Worm (Caenorhabditis elegans) whole organism, L4 larva: Measurements from ENCODE around the gene fbxb-6.

Experiments used
- Y5F2A.4 ChIP-seq: fragments of 200-800 bp; sonication (Bioruptor generic); optimal IDR thresholded peaks from 2 replicates; lab custom pipeline; 2018; ENCODE audit warnings: mild to moderate bottlenecking, missing genetic modification characterization, missing compliant biosample characterization
- dpl-1 ChIP-seq: fragments of 150-350 bp; optimal IDR thresholded peaks from 2 replicates; lab custom pipeline; 2014; ENCODE audit warnings: missing biosample characterization, missing genetic modification reagents, missing genetic modification characterization
- lin-15B ChIP-seq: fragments of 150-350 bp; sonication (generic microtip); optimal IDR thresholded peaks from 3 replicates; lab custom pipeline; 2014; ENCODE audit warnings: missing biosample characterization, missing genetic modification characterization
- lsy-2 ChIP-seq, 2 experiments: fragments of 150-350 bp in 1 of 2; sonication (generic microtip) in 1 of 2; optimal IDR thresholded peaks; 2 replicates each; lab custom pipeline; 2014 to 2017; ENCODE audit warnings: missing biosample characterization in 2 of 2, missing genetic modification characterization in 2 of 2
- nhr-11 ChIP-seq: fragments of 150-350 bp; optimal IDR thresholded peaks from 2 replicates; lab custom pipeline; 2014; ENCODE audit warnings: missing biosample characterization, missing genetic modification characterization
- unc-130 ChIP-seq: sonication (generic microtip); optimal IDR thresholded peaks from 2 replicates; lab custom pipeline; 2016; ENCODE audit warnings: missing genetic modification reagents, missing genetic modification characterization, missing compliant biosample characterization

- TF ChIP-seq Y5F2A.4 (GFP tag; lab: Kevin White, UChicago) = no peak
- no peak for TF ChIP-seq lsy-2 (tag; optimal IDR thresholded peaks at IDR 0.05; lab: Kevin White, UChicago)
- no peak for TF ChIP-seq nhr-11 (tag; lab: Kevin White, UChicago)
- TF ChIP-seq lin-15B (tag; lab: Kevin White, UChicago) = no peak
- TF ChIP-seq unc-130 (GFP tag; lab: Kevin White, UChicago) = no peak
- no peak for TF ChIP-seq dpl-1 (GFP tag; lab: Kevin White, UChicago)
These were observed 35.9 kb upstream of the fbxb-6 start, which contains the start of gene bath-1 for ce11 chrII:2028712-2029111.
